Fruit fly (Drosophila melanogaster): Measurements from ENCODE around the gene CG13711.

CG13711 gene

dm6 chr3L:4749126-4749525 is 8.6 kb upstream of the CG13711 start (continued):
- TF ChIP-seq CG14667 (GFP tag; IDR thresholded peaks at IDR 0.05) (no peak), CG18262 (tag; optimal IDR thresholded peaks at IDR 0.05) (peak; percentile 5), phol (tag; optimal IDR thresholded peaks at IDR 0.05) (peak; percentile 7), CG4730 (GFP tag; IDR thresholded peaks at IDR 0.05) (no peak), CG11085 (GFP tag; IDR thresholded peaks at IDR 0.05) (no peak), Jarid2 (GFP tag; optimal IDR thresholded peaks at IDR 0.05) (no peak), peb (GFP tag; IDR thresholded peaks at IDR 0.05) (no peak), mam (GFP tag; optimal IDR thresholded peaks at IDR 0.05) (no peak), Fer3 (tag; optimal IDR thresholded peaks at IDR 0.05) (no peak), CG31441 (GFP tag; IDR thresholded peaks at IDR 0.05) (no peak), Hr51 (GFP tag; optimal IDR thresholded peaks at IDR 0.05) (peak in 1 of 2 experiments; percentile 2), Ssrp (tag; optimal IDR thresholded peaks at IDR 0.05) (no peak), HLH3B (GFP tag; IDR thresholded peaks at IDR 0.05) (0 out of 2 replicates have a peak, but pooled peaks have one; percentile 17), ash1 (GFP tag; optimal IDR thresholded peaks at IDR 0.05) (no peak), Mad (GFP tag; optimal IDR thresholded peaks at IDR 0.05) (no peak), Sox102F (GFP tag; optimal IDR thresholded peaks at IDR 0.05) (peak; percentile 34), gem (tag; optimal IDR thresholded peaks at IDR 0.05) (peak; percentile 39), Hr78 (GFP tag; optimal IDR thresholded peaks at IDR 0.05) (no peak)

- TF ChIP-seq Aef1 (GFP tag; IDR thresholded peaks at IDR 0.05) = no peak
- TF ChIP-seq sens (GFP tag) = peak; percentile 40
- no peak for TF ChIP-seq CG16813 (GFP tag; IDR thresholded peaks at IDR 0.05; ENCODE audit: partially characterized antibody)
Observed at dm6 chr3L:4750754-4751153, 6.9 kb upstream of the CG13711 start.

dm6 chr3L:4753638-4754037 is 4.0 kb upstream of the CG13711 start, which contains the start of gene CG12493:
TSS of gene CG12493 (minus strand) at chr3L:4753738.
- no peak for TF ChIP-seq otp (GFP tag; IDR thresholded peaks at IDR 0.05)
- TF ChIP-seq Elba2 (GFP tag; optimal IDR thresholded peaks at IDR 0.05) = peak; percentile 8
- TF ChIP-seq stwl (tag; optimal IDR thresholded peaks at IDR 0.05) = peak; percentile 3
- TF ChIP-seq tll (GFP tag; optimal IDR thresholded peaks at IDR 0.05) = peak in 1 of 2 experiments; percentile 70

dm6 chr3L:4776432-4776831 is 18.7 kb downstream of the CG13711 start:
- TF ChIP-seq CTCF (GFP tag; optimal IDR thresholded peaks at IDR 0.05) = peak; percentile 65
- no peak for TF ChIP-seq Mes4 (GFP tag; optimal IDR thresholded peaks at IDR 0.05)

- TF ChIP-seq Trl (optimal IDR thresholded peaks at IDR 0.05) (peak in 1 of 2 experiments; percentile 10), Trl (GFP tag; optimal IDR thresholded peaks at IDR 0.05) (no peak), Bgb (GFP tag; IDR thresholded peaks at IDR 0.05; ENCODE audit: partially characterized antibody) (peak; percentile 53; the same call in 1 of the 2 replicates), Blimp-1 (GFP tag; optimal IDR thresholded peaks at IDR 0.05) (no peak), CG3163 (GFP tag; optimal IDR thresholded peaks at IDR 0.05) (peak; percentile 59), Deaf1 (tag; optimal IDR thresholded peaks at IDR 0.05) (peak; percentile 94), CG18599 (GFP tag; optimal IDR thresholded peaks at IDR 0.05) (no peak), ewg (GFP tag; optimal IDR thresholded peaks at IDR 0.05) (peak; percentile 62), stwl (tag; optimal IDR thresholded peaks at IDR 0.05) (no peak), Med (GFP tag) (peak; percentile 28), tgo (GFP tag; IDR thresholded peaks at IDR 0.05) (no peak), z (GFP tag; IDR thresholded peaks at IDR 0.05) (peak; percentile 94), CG5180 (GFP tag; optimal IDR thresholded peaks at IDR 0.05) (peak; percentile 59), B-H2 (GFP tag; optimal IDR thresholded peaks at IDR 0.05) (no peak), unpg (GFP tag; optimal IDR thresholded peaks at IDR 0.05) (no peak), CTCF (GFP tag; optimal IDR thresholded peaks at IDR 0.05) (peak; percentile 87), onecut (GFP tag; IDR thresholded peaks at IDR 0.05) (peak; percentile 16; the same call in 1 of the 2 replicates)
Observed at dm6 chr3L:4800641-4801040, 43.0 kb downstream of the CG13711 start.
